Fruit fly (Drosophila melanogaster) whole organism, prepupa: ENCODE measurements around the gene CG9632.

Source experiments
- CG10631 ChIP-seq: fragments of 200-800 bp; sonication (Bioruptor generic); optimal IDR thresholded peaks from 2 replicates; lab custom pipeline; 2016; ENCODE audit warnings: missing biosample characterization, missing genetic modification characterization
- CG10669 ChIP-seq: fragments of 200-800 bp; sonication (Bioruptor generic); optimal IDR thresholded peaks from 3 replicates; lab custom pipeline; 2018; ENCODE audit warnings: missing biosample characterization, mild to moderate bottlenecking, missing genetic modification characterization, moderate library complexity
- CG11294 ChIP-seq: fragments of 200-800 bp; sonication (Bioruptor generic); IDR thresholded peaks from 2 replicates; pipeline ENCODE4 v1.3.6; 2022; ENCODE audit warnings: missing biosample characterization, missing genetic modification characterization
- CG11762 ChIP-seq: fragments of 200-800 bp; sonication (Bioruptor generic); optimal IDR thresholded peaks from 3 replicates; lab custom pipeline; 2016; ENCODE audit warnings: missing biosample characterization, missing genetic modification characterization; ENCODE audit not compliant: insufficient read depth
- CG11902 ChIP-seq: fragments of 200-800 bp; sonication (Bioruptor generic); optimal IDR thresholded peaks from 3 replicates; lab custom pipeline; 2016; ENCODE audit warnings: missing biosample characterization, missing genetic modification characterization
- CG15336 ChIP-seq: fragments of 200-800 bp; sonication (Bioruptor generic); IDR thresholded peaks from 2 replicates; pipeline ENCODE4 v1.3.6; 2022; ENCODE audit warnings: missing biosample characterization, missing genetic modification characterization
- CG1621 ChIP-seq: fragments of 200-800 bp; sonication (Bioruptor generic); optimal IDR thresholded peaks from 3 replicates; lab custom pipeline; 2018; ENCODE audit warnings: missing biosample characterization, mild to moderate bottlenecking, missing genetic modification characterization
- CG3032 ChIP-seq: fragments of 200-800 bp; optimal IDR thresholded peaks from 2 replicates; lab custom pipeline; 2019; ENCODE audit warnings: missing biosample characterization, mild to moderate bottlenecking, missing genetic modification characterization, moderate library complexity
- CG32006 ChIP-seq: fragments of 200-800 bp; sonication (Bioruptor generic); optimal IDR thresholded peaks from 3 replicates; lab custom pipeline; 2017; ENCODE audit warnings: missing biosample characterization, mild to moderate bottlenecking, missing genetic modification characterization
- CG34406 ChIP-seq: fragments of 200-800 bp; sonication (Bioruptor generic); optimal IDR thresholded peaks from 3 replicates; lab custom pipeline; 2016; ENCODE audit warnings: missing biosample characterization, missing genetic modification characterization
- CG3919 ChIP-seq: fragments of 200-800 bp; sonication (Bioruptor generic); optimal IDR thresholded peaks from 3 replicates; lab custom pipeline; 2016; ENCODE audit warnings: missing biosample characterization, missing genetic modification characterization
- CG4318 ChIP-seq: fragments of 200-800 bp; sonication (Bioruptor generic); optimal IDR thresholded peaks from 3 replicates; lab custom pipeline; 2017; ENCODE audit warnings: missing biosample characterization, mild to moderate bottlenecking, missing genetic modification characterization
- CG6163 ChIP-seq: fragments of 200-800 bp; sonication (Bioruptor generic); IDR thresholded peaks from 3 replicates; pipeline ENCODE4 v1.3.6; 2022; ENCODE audit warnings: missing biosample characterization, missing genetic modification characterization
- CG6276 ChIP-seq: fragments of 200-800 bp; sonication (Bioruptor generic); optimal IDR thresholded peaks from 2 replicates; lab custom pipeline; 2017; ENCODE audit warnings: missing biosample characterization, mild to moderate bottlenecking, missing genetic modification characterization
- CG6808 ChIP-seq: fragments of 200-800 bp; sonication (Bioruptor generic); optimal IDR thresholded peaks from 3 replicates; lab custom pipeline; 2017; ENCODE audit warnings: missing biosample characterization, missing genetic modification characterization, mild to moderate bottlenecking, moderate library complexity, missing genetic modification reagents
- CG6854 ChIP-seq: fragments of 200-800 bp; sonication (Bioruptor generic); optimal IDR thresholded peaks from 2 replicates; lab custom pipeline; 2017; ENCODE audit warnings: missing biosample characterization, mild to moderate bottlenecking, missing genetic modification characterization
- CG7368 ChIP-seq: fragments of 200-800 bp; sonication (Bioruptor generic); optimal IDR thresholded peaks from 3 replicates; lab custom pipeline; 2016; ENCODE audit warnings: missing biosample characterization, missing genetic modification characterization
- CG8119 ChIP-seq: fragments of 200-800 bp; sonication (Bioruptor generic); IDR thresholded peaks from 3 replicates; pipeline ENCODE4 v1.3.6; 2022; ENCODE audit warnings: missing biosample characterization, missing genetic modification characterization
- CG8319 ChIP-seq: fragments of 200-800 bp; sonication (Bioruptor generic); optimal IDR thresholded peaks from 3 replicates; lab custom pipeline; 2016; ENCODE audit warnings: missing biosample characterization, missing genetic modification characterization
- CG8632 ChIP-seq: fragments of 200-800 bp; sonication (Bioruptor generic); optimal IDR thresholded peaks from 3 replicates; lab custom pipeline; 2016; ENCODE audit warnings: missing biosample characterization, missing genetic modification characterization
- Eip75B ChIP-seq: fragments of 200-800 bp; sonication (Bioruptor generic); optimal IDR thresholded peaks from 3 replicates; lab custom pipeline; 2016; ENCODE audit warnings: missing biosample characterization, missing genetic modification characterization
- Eip78C ChIP-seq: fragments of 200-800 bp; sonication (Bioruptor generic); peaks from one replicate; lab custom pipeline; 2016; ENCODE audit warnings: missing biosample characterization, missing genetic modification characterization
- Eip93F ChIP-seq: fragments of 200-800 bp; sonication (Bioruptor generic); optimal IDR thresholded peaks from 2 replicates; lab custom pipeline; 2016; ENCODE audit warnings: missing biosample characterization, mild to moderate bottlenecking, missing genetic modification characterization
- Ets21C ChIP-seq: fragments of 200-800 bp; sonication (Bioruptor generic); optimal IDR thresholded peaks from 3 replicates; lab custom pipeline; 2016; ENCODE audit warnings: missing biosample characterization, missing genetic modification characterization
- Ets96B ChIP-seq: fragments of 200-800 bp; optimal IDR thresholded peaks from 2 replicates; lab custom pipeline; 2019; ENCODE audit warnings: missing biosample characterization, mild to moderate bottlenecking, missing genetic modification characterization, moderate library complexity
- Gug ChIP-seq: fragments of 200-800 bp; sonication (Bioruptor generic); IDR thresholded peaks from 2 replicates; pipeline ENCODE4 v1.3.6; 2022; ENCODE audit warnings: missing biosample characterization, missing genetic modification characterization
- Hr39 ChIP-seq: fragments of 200-800 bp; sonication (Bioruptor generic); optimal IDR thresholded peaks from 2 replicates; lab custom pipeline; 2016; ENCODE audit warnings: missing biosample characterization, missing genetic modification characterization
- Hr4 ChIP-seq: fragments of 200-800 bp; sonication (Bioruptor generic); optimal IDR thresholded peaks from 3 replicates; lab custom pipeline; 2016; ENCODE audit warnings: missing biosample characterization, missing genetic modification characterization
- Met ChIP-seq: fragments of 200-800 bp; sonication (Bioruptor generic); optimal IDR thresholded peaks from 3 replicates; lab custom pipeline; 2016; ENCODE audit warnings: missing biosample characterization, missing genetic modification characterization
- OdsH ChIP-seq: fragments of 200-800 bp; sonication (Bioruptor generic); optimal IDR thresholded peaks from 3 replicates; lab custom pipeline; 2016; ENCODE audit warnings: missing biosample characterization, missing genetic modification characterization
- Smox ChIP-seq: fragments of 200-800 bp; sonication (Bioruptor generic); optimal IDR thresholded peaks from 3 replicates; lab custom pipeline; 2016; ENCODE audit warnings: missing biosample characterization, missing genetic modification characterization
- Sox14 ChIP-seq: fragments of 200-800 bp; sonication (Bioruptor generic); optimal IDR thresholded peaks from 3 replicates; lab custom pipeline; 2016; ENCODE audit warnings: missing biosample characterization, missing genetic modification characterization
- achi ChIP-seq: fragments of 200-800 bp; sonication (Bioruptor generic); optimal IDR thresholded peaks from 3 replicates; lab custom pipeline; 2016; ENCODE audit warnings: missing biosample characterization, missing genetic modification characterization
- cyc ChIP-seq: fragments of 200-800 bp; sonication (Bioruptor generic); optimal IDR thresholded peaks from 3 replicates; lab custom pipeline; 2016; ENCODE audit warnings: missing biosample characterization, missing genetic modification characterization
- dac ChIP-seq: fragments of 200-800 bp; sonication (Bioruptor generic); optimal IDR thresholded peaks from 2 replicates; lab custom pipeline; 2017; ENCODE audit warnings: missing biosample characterization, mild to moderate bottlenecking, missing genetic modification characterization
- dsx ChIP-seq: fragments of 200-800 bp; optimal IDR thresholded peaks from 3 replicates; lab custom pipeline; 2019; ENCODE audit warnings: missing biosample characterization, mild to moderate bottlenecking, missing genetic modification characterization, moderate library complexity; ENCODE audit not compliant: poor library complexity, severe bottlenecking
- eg ChIP-seq: fragments of 200-800 bp; sonication (Bioruptor generic); IDR thresholded peaks from 3 replicates; pipeline ENCODE4 v1.3.6; 2022; ENCODE audit warnings: missing biosample characterization, missing genetic modification characterization
- esn ChIP-seq: fragments of 200-800 bp; sonication (Bioruptor generic); optimal IDR thresholded peaks from 2 replicates; lab custom pipeline; 2016; ENCODE audit warnings: missing biosample characterization, mild to moderate bottlenecking, missing genetic modification characterization, moderate library complexity
- fd59A ChIP-seq: fragments of 200-800 bp; sonication (Bioruptor generic); optimal IDR thresholded peaks from 2 replicates; lab custom pipeline; 2017; ENCODE audit warnings: missing biosample characterization, mild to moderate bottlenecking, missing genetic modification characterization, missing genetic modification reagents
- fd85E ChIP-seq: fragments of 200-800 bp; sonication (Bioruptor generic); optimal IDR thresholded peaks from 3 replicates; lab custom pipeline; 2016; ENCODE audit warnings: missing biosample characterization, missing genetic modification characterization
- lz ChIP-seq: fragments of 200-800 bp; sonication (Bioruptor generic); optimal IDR thresholded peaks from 3 replicates; lab custom pipeline; 2016; ENCODE audit warnings: missing biosample characterization, missing genetic modification characterization
- net ChIP-seq: fragments of 200-800 bp; sonication (Bioruptor generic); optimal IDR thresholded peaks from 3 replicates; lab custom pipeline; 2016; ENCODE audit warnings: missing biosample characterization, missing genetic modification characterization
- pdm3 ChIP-seq: fragments of 200-800 bp; sonication (Bioruptor generic); optimal IDR thresholded peaks from 3 replicates; lab custom pipeline; 2016; ENCODE audit warnings: missing biosample characterization, missing genetic modification characterization
- salr ChIP-seq, 2 experiments: fragments of 200-800 bp; sonication (Bioruptor generic); optimal IDR thresholded peaks; 3 replicates each; lab custom pipeline; 2016 to 2018; ENCODE audit warnings: missing biosample characterization in 2 of 2, missing genetic modification characterization in 2 of 2, mild to moderate bottlenecking in 1 of 2
- ss ChIP-seq, 2 experiments: fragments of 200-800 bp; sonication (Bioruptor generic); optimal IDR thresholded peaks; 2 replicates in 1 of 2; 3 replicates in 1 of 2; lab custom pipeline; 2017 to 2018; ENCODE audit warnings: mild to moderate bottlenecking in 2 of 2, missing biosample characterization in 2 of 2, missing genetic modification characterization in 2 of 2, moderate library complexity in 1 of 2
- svp ChIP-seq: fragments of 200-800 bp; sonication (Bioruptor generic); peaks from one replicate; lab custom pipeline; 2016; ENCODE audit warnings: missing biosample characterization, missing genetic modification characterization
- vri ChIP-seq: fragments of 200-800 bp; sonication (Bioruptor generic); optimal IDR thresholded peaks from 3 replicates; lab custom pipeline; 2016; ENCODE audit warnings: missing biosample characterization, mild to moderate bottlenecking, missing genetic modification characterization

CG9632 gene

DNA sequence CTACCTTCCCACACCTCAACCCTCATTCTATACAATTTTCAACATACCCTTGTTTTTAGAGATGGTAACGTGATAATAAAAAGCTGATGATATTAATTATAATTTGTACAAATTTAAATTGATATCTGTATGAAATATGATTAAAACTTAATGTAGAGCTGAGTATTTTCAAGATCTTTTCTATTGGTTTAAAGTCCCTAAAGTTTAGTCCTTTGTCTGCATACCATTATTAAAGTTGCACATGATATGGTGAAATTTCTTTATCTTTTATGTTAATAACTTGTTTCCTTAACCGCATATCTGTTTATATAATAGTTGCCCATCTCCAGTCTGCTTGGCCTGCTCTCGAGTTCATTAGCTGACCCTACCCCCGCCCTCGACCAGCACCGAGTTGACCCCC, 38.3 kb downstream of the CG9632 start (continued):
- peak; percentile 74 for TF ChIP-seq Eip78C (GFP tag; lab: Kevin White, UChicago)
- no peak for TF ChIP-seq CG10669 (GFP tag; lab: Kevin White, UChicago)
- no peak for TF ChIP-seq CG11902 (GFP tag; lab: Kevin White, UChicago)
- no peak for TF ChIP-seq fd85E (GFP tag; lab: Kevin White, UChicago)
- TF ChIP-seq CG8319 (GFP tag; lab: Kevin White, UChicago), result no peak
- no peak for TF ChIP-seq fd59A (GFP tag; lab: Kevin White, UChicago)
- peak; percentile 43 for TF ChIP-seq CG32006 (GFP tag; lab: Kevin White, UChicago)
- no peak for TF ChIP-seq lz
- no peak for TF ChIP-seq CG3919
- TF ChIP-seq Gug (GFP tag; lab: Robert Waterston, UW), result no peak
- TF ChIP-seq CG6808 (GFP tag; lab: Kevin White, UChicago), result no peak
- no peak for TF ChIP-seq CG6854 (GFP tag; lab: Kevin White, UChicago)
- no peak for TF ChIP-seq dac
- no peak for TF ChIP-seq cyc (GFP tag; lab: Kevin White, UChicago)
- TF ChIP-seq CG11294 (GFP tag; lab: Robert Waterston, UW), result no peak
- TF ChIP-seq ss (GFP tag; optimal IDR thresholded peaks at IDR 0.05; lab: Kevin White, UChicago), result no peak
- TF ChIP-seq CG11762, result no peak
- peak; percentile 22 for TF ChIP-seq esn (GFP tag; lab: Kevin White, UChicago)
- no peak for TF ChIP-seq pdm3 (GFP tag; lab: Kevin White, UChicago)
- TF ChIP-seq Hr4 (GFP tag; lab: Kevin White, UChicago), result peak; percentile 11
- TF ChIP-seq svp (GFP tag; lab: Kevin White, UChicago), result peak; percentile 72
- TF ChIP-seq achi (GFP tag; lab: Kevin White, UChicago), result no peak
- peak; percentile 31 for TF ChIP-seq CG10631 (GFP tag; lab: Kevin White, UChicago)

DNA sequence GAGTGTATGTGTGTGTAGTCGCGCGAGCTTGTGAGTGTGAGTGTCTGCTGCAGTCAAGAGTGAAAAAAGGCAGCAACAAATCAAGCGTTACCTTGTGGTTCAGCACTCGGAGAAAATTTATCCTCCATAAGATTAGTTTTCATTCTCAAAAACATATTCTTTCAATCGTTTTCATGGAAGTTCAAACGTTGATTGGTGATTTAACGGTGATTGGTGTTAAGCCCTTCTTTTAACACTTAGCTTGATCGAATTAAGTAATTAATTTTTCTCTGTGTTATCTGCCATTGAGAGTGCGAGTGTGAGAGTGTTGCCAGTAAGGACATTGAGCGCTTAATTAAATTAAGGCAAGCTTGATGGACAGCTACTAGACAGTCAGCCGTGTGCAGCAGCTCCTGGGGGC, 39.7 kb downstream of the CG9632 start:
- TF ChIP-seq pdm3 (GFP tag; lab: Kevin White, UChicago), result peak; percentile 64
- peak; percentile 43 for TF ChIP-seq Smox
- TF ChIP-seq CG6854 (GFP tag; lab: Kevin White, UChicago), result no peak
- peak; percentile 70 for TF ChIP-seq lz
- peak; percentile 75 for TF ChIP-seq svp (GFP tag; lab: Kevin White, UChicago)
- TF ChIP-seq dac, result peak; percentile 4
- TF ChIP-seq CG7368 (GFP tag; lab: Kevin White, UChicago), result peak; percentile 56
- TF ChIP-seq achi (GFP tag; lab: Kevin White, UChicago), result peak; percentile 60
- peak; percentile 71 for TF ChIP-seq Eip75B (GFP tag; lab: Kevin White, UChicago)
- peak; percentile 73 for TF ChIP-seq OdsH (GFP tag; lab: Kevin White, UChicago)
- TF ChIP-seq CG8319 (GFP tag; lab: Kevin White, UChicago), result peak; percentile 52
- peak; percentile 42 for TF ChIP-seq Ets21C (GFP tag; lab: Kevin White, UChicago)
- peak; percentile 75 for TF ChIP-seq CG3919
- peak; percentile 70 for TF ChIP-seq dsx (GFP tag; lab: Kevin White, UChicago)
- TF ChIP-seq Ets96B (tag; lab: Kevin White, UChicago), result peak; percentile 75
- peak; percentile 67 for TF ChIP-seq esn (GFP tag; lab: Kevin White, UChicago)
- no peak for TF ChIP-seq fd85E (GFP tag; lab: Kevin White, UChicago)
- peak; percentile 68 for TF ChIP-seq CG1621 (tag; lab: Kevin White, UChicago)
- 0 out of 2 replicates have a peak, but pooled peaks have one; percentile 35 for TF ChIP-seq CG11294 (GFP tag; lab: Robert Waterston, UW)
- peak; percentile 31 for TF ChIP-seq CG34406 (GFP tag; lab: Kevin White, UChicago)
- peak; percentile 56; the same call in 2 of the 3 replicates for TF ChIP-seq eg (GFP tag; lab: Robert Waterston, UW)
- TF ChIP-seq CG6163 (GFP tag; lab: Robert Waterston, UW), result peak; percentile 71
- TF ChIP-seq vri (GFP tag; lab: Kevin White, UChicago), result peak; percentile 48
- TF ChIP-seq CG8632 (GFP tag; lab: Kevin White, UChicago), result peak; percentile 43
- TF ChIP-seq Eip93F (GFP tag; lab: Kevin White, UChicago), result no peak
- TF ChIP-seq CG11762, result peak; percentile 50
- TF ChIP-seq net (GFP tag; lab: Kevin White, UChicago), result peak; percentile 58
- peak; percentile 90 for TF ChIP-seq Eip78C (GFP tag; lab: Kevin White, UChicago)
- TF ChIP-seq CG15336 (GFP tag; lab: Robert Waterston, UW), result peak; percentile 58
- TF ChIP-seq salr (GFP tag; optimal IDR thresholded peaks at IDR 0.05; lab: Kevin White, UChicago), result peak; percentile 41 to 59
- peak; percentile 66 for TF ChIP-seq Hr39 (GFP tag; lab: Kevin White, UChicago)
- no peak for TF ChIP-seq CG8119
- peak; percentile 72 for TF ChIP-seq CG10669 (GFP tag; lab: Kevin White, UChicago)
- TF ChIP-seq cyc (GFP tag; lab: Kevin White, UChicago), result peak; percentile 69
- TF ChIP-seq Sox14 (GFP tag; lab: Kevin White, UChicago), result peak; percentile 62
- TF ChIP-seq Met, result peak; percentile 68
- TF ChIP-seq CG32006 (GFP tag; lab: Kevin White, UChicago), result peak; percentile 69
- TF ChIP-seq CG4318 (GFP tag; lab: Kevin White, UChicago), result peak; percentile 43
- TF ChIP-seq CG3032, result peak; percentile 70
- peak; percentile 55 for TF ChIP-seq CG6808 (GFP tag; lab: Kevin White, UChicago)
- TF ChIP-seq CG6276 (GFP tag; lab: Kevin White, UChicago), result peak; percentile 33
- peak; percentile 47 to 68 for TF ChIP-seq ss (GFP tag; optimal IDR thresholded peaks at IDR 0.05; lab: Kevin White, UChicago)
